Worm (Caenorhabditis elegans): ENCODE measurements around the gene str-116.

str-116 gene

DNA sequence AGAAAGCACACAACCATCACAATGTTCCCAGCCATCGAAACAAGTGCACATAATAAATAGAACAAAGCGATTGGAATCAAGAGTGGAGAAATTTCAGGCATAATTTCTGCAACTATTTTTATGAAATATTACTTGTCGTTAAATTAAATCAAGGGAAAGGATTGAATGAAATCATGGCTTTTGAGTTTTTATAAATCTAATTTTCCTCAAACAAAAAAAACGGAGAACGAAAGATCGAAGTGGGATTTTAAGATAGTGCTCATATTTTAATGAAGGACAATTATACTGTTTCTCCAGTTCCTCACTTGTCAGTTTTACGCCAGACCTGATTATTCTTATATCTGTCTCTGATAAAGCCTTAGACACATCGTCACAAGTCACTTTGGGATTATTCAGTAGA, 14.4 kb upstream of the str-116 start, which contains the start of gene srsx-33:
TSS of gene srsx-33 (minus strand) at position 101 of the 400 bp plus-strand sequence.
- TF ChIP-seq lin-54 (GFP tag; optimal IDR thresholded peaks at IDR 0.05) (no peak), lir-1 (GFP tag; conservative IDR thresholded peaks at IDR 0.05) (no peak), egl-18 (GFP tag; IDR thresholded peaks at IDR 0.05) (no peak), ztf-3 (GFP tag; optimal IDR thresholded peaks at IDR 0.05) (no peak), ceh-100 (GFP tag; IDR thresholded peaks at IDR 0.05) (no peak), madf-3 (GFP tag; IDR thresholded peaks at IDR 0.05) (no peak), ZK185.1 (tag; optimal IDR thresholded peaks at IDR 0.05; ENCODE audit: poor library complexity, severe bottlenecking) (no peak), egl-44 (GFP tag; IDR thresholded peaks at IDR 0.05) (no peak), egrh-3 (GFP tag; IDR thresholded peaks at IDR 0.05) (no peak), die-1 (tag; optimal IDR thresholded peaks at IDR 0.05) (no peak), F22D6.2 (tag; optimal IDR thresholded peaks at IDR 0.05) (no peak)

DNA sequence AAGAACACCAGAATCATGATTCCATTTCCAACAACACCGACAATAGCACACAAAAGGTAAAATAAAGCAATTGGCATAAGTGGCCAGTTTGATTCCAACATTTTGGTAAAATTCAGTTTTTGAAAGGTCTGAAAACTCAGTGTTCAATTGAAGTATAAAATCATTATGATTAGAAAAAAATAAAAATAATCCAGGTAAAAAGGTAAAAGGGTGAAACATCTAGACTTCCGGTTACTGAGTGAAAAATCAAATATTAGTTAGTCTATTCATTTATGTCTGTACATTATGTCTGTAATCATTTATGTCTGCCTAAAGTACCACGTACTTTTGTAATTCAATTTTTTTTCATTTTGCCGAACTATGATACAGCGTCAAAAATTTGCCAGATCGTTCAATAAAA, 11.8 kb upstream of the str-116 start, which contains the start of gene srsx-31:
TSS of gene srsx-31 (minus strand) at position 101 of the 400 bp plus-strand sequence.
- TF ChIP-seq egrh-3 (GFP tag; IDR thresholded peaks at IDR 0.05) (no peak), mel-28 (tag; optimal IDR thresholded peaks at IDR 0.05; ENCODE audit: borderline replicate concordance) (no peak), F23B12.7 (tag; optimal IDR thresholded peaks at IDR 0.05; ENCODE audit: insufficient read depth) (no peak), hsf-1 (GFP tag; IDR thresholded peaks at IDR 0.05) (no peak), nfyb-1 (GFP tag; IDR thresholded peaks at IDR 0.05) (no peak), Y53G8AR.9 (GFP tag; conservative IDR thresholded peaks at IDR 0.05) (no peak), hmg-1.2 (GFP tag; IDR thresholded peaks at IDR 0.05) (no peak), F37B4.10 (GFP tag; IDR thresholded peaks at IDR 0.05) (no peak), K12H6.12 (tag; optimal IDR thresholded peaks at IDR 0.05) (no peak), ceh-91 (GFP tag; IDR thresholded peaks at IDR 0.05) (no peak), ztf-25 (GFP tag; IDR thresholded peaks at IDR 0.05) (no peak)

DNA sequence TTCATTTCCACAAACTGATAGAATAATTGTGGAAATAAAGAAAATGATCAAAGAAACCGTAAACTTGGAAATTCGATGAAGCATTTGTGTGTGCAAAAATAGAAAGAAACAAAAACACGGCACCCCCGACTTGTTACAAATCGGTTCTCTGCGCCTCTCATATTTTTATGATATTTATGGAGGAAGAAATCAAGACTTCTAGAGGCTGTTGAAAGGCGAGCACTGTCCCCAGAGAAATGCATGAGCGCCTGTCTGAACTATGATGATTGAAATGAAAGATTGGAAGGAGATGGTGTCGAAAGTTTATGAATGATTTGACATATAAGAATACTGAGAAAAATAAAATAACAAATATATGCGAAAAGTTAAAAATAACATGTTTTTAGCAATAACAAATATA, 7.9 kb upstream of the str-116 start, which contains the start of gene lgc-36:
TSS of gene lgc-36 (minus strand) at position 101 of the 400 bp plus-strand sequence.
- TF ChIP-seq snpc-1.3 (tag; optimal IDR thresholded peaks at IDR 0.05; ENCODE audit: insufficient read depth) (no peak), ceh-40 (GFP tag; IDR thresholded peaks at IDR 0.05) (no peak), snpc-3.4 (tag; optimal IDR thresholded peaks at IDR 0.05) (no peak), lsl-1 (GFP tag; optimal IDR thresholded peaks at IDR 0.05) (no peak), tlf-1 (GFP tag; optimal IDR thresholded peaks at IDR 0.05) (no peak), hlh-12 (tag; optimal IDR thresholded peaks at IDR 0.05) (no peak), attf-6 (GFP tag; IDR thresholded peaks at IDR 0.05) (no peak)

DNA sequence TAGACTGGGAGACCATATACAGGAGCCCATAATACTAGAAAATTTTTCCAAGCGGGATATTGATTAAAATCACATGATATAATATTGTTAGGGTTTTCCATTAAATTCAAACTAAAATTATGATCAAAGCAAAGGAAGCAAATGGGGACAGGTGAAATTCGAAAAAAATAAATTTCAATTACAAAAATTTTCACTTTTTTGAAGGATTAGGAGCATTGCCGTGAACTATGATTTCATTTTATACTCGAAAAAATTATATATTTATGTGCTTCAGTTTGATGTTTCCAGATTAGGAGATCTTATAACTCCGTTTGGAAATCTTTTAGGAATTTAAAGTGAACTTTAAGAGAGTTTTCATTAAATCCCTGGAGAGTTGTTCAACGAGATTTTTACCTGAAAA, 6.2 kb upstream of the str-116 start, which contains the start of gene F07B10.7:
TSS of gene F07B10.7 (minus strand) at position 101 of the 400 bp plus-strand sequence.
- TF ChIP-seq ceh-40 (GFP tag; IDR thresholded peaks at IDR 0.05) (no peak), Y53F4B.3 (GFP tag; IDR thresholded peaks at IDR 0.05) (no peak), nhr-80 (tag; optimal IDR thresholded peaks at IDR 0.05) (no peak), ceh-79 (tag; optimal IDR thresholded peaks at IDR 0.05) (no peak), nfya-2 (GFP tag; IDR thresholded peaks at IDR 0.05) (no peak), dpl-1 (GFP tag; optimal IDR thresholded peaks at IDR 0.05) (no peak), B0019.2 (GFP tag; conservative IDR thresholded peaks at IDR 0.05) (no peak), ceh-27 (GFP tag; optimal IDR thresholded peaks at IDR 0.05) (no peak), rpc-1 (optimal IDR thresholded peaks at IDR 0.05) (no peak), rpc-1 (tag; optimal IDR thresholded peaks at IDR 0.05) (no peak), egrh-3 (GFP tag; IDR thresholded peaks at IDR 0.05) (no peak), mel-28 (tag; optimal IDR thresholded peaks at IDR 0.05; ENCODE audit: borderline replicate concordance) (no peak), snpc-3.4 (tag; optimal IDR thresholded peaks at IDR 0.05) (no peak), repo-1 (tag; optimal IDR thresholded peaks at IDR 0.05) (no peak), ztf-6 (GFP tag; IDR thresholded peaks at IDR 0.05) (no peak), nhr-179 (tag; optimal IDR thresholded peaks at IDR 0.05) (no peak), hmg-1.2 (GFP tag; IDR thresholded peaks at IDR 0.05) (no peak), lin-35 (GFP tag; optimal IDR thresholded peaks at IDR 0.05) (no peak)
